Fruit fly (Drosophila melanogaster) whole organism, adult: Measurements from ENCODE around the gene CG11693.

Experiments
- CG11617 ChIP-seq: fragments of 200-800 bp; sonication (Bioruptor generic); optimal IDR thresholded peaks from 2 replicates; lab custom pipeline; 2017; ENCODE audit warnings: mild to moderate bottlenecking, missing biosample characterization, missing genetic modification reagents, missing genetic modification characterization
- CG12768 ChIP-seq: fragments of 200-800 bp; sonication (Bioruptor generic); optimal IDR thresholded peaks from 2 replicates; lab custom pipeline; 2017; ENCODE audit warnings: missing biosample characterization, missing genetic modification characterization, mild to moderate bottlenecking, moderate library complexity, missing genetic modification reagents
- CG14711 ChIP-seq: fragments of 200-800 bp; sonication (Bioruptor generic); optimal IDR thresholded peaks from 2 replicates; lab custom pipeline; 2018; ENCODE audit warnings: missing biosample characterization, mild to moderate bottlenecking, missing genetic modification characterization, moderate library complexity
- CG1620 ChIP-seq: fragments of 200-800 bp; sonication (Bioruptor generic); optimal IDR thresholded peaks from 2 replicates; lab custom pipeline; 2016; ENCODE audit warnings: missing biosample characterization, missing genetic modification characterization
- CG33017 ChIP-seq: fragments of 200-800 bp; sonication (Bioruptor generic); optimal IDR thresholded peaks from 2 replicates; lab custom pipeline; 2018; ENCODE audit warnings: missing biosample characterization, mild to moderate bottlenecking, missing genetic modification characterization, moderate library complexity
- CG5204 ChIP-seq: fragments of 200-800 bp; sonication (Bioruptor generic); optimal IDR thresholded peaks from 2 replicates; lab custom pipeline; 2016; ENCODE audit warnings: missing biosample characterization, missing genetic modification characterization
- CG7045 ChIP-seq: fragments of 200-800 bp; sonication (Bioruptor generic); optimal IDR thresholded peaks from 2 replicates; lab custom pipeline; 2017; ENCODE audit warnings: missing biosample characterization, mild to moderate bottlenecking, missing genetic modification characterization
- CG7101 ChIP-seq: fragments of 200-800 bp; sonication (Bioruptor generic); optimal IDR thresholded peaks from 2 replicates; lab custom pipeline; 2018; ENCODE audit warnings: missing biosample characterization, mild to moderate bottlenecking, missing genetic modification characterization, moderate library complexity
- Clk ChIP-seq: fragments of 200-800 bp; sonication (Bioruptor generic); optimal IDR thresholded peaks from 2 replicates; lab custom pipeline; 2017; ENCODE audit warnings: missing biosample characterization, missing genetic modification characterization
- Crg-1 ChIP-seq: fragments of 200-800 bp; sonication (Bioruptor generic); optimal IDR thresholded peaks from 2 replicates; lab custom pipeline; 2016; ENCODE audit warnings: missing biosample characterization, missing genetic modification characterization
- Hr96 ChIP-seq: fragments of 200-800 bp; sonication (Bioruptor generic); optimal IDR thresholded peaks from 2 replicates; lab custom pipeline; 2016; ENCODE audit warnings: missing biosample characterization, missing genetic modification characterization
- Mnt ChIP-seq: fragments of 200-800 bp; sonication (Bioruptor generic); optimal IDR thresholded peaks from 2 replicates; lab custom pipeline; 2016; ENCODE audit warnings: missing biosample characterization, mild to moderate bottlenecking, missing genetic modification characterization
- bab1 ChIP-seq: fragments of 200-800 bp; sonication (Bioruptor generic); optimal IDR thresholded peaks from 3 replicates; lab custom pipeline; 2019; ENCODE audit warnings: missing biosample characterization, mild to moderate bottlenecking, missing genetic modification characterization, moderate library complexity
- cic ChIP-seq: fragments of 200-800 bp; sonication (Bioruptor generic); optimal IDR thresholded peaks from 2 replicates; lab custom pipeline; 2017; ENCODE audit warnings: missing biosample characterization, mild to moderate bottlenecking, missing genetic modification characterization, moderate library complexity
- cnc ChIP-seq, 2 experiments: fragments of >200 bp; optimal IDR thresholded peaks; 2 replicates each; lab custom pipeline; 2017
- kay ChIP-seq: fragments of 200-800 bp; sonication (Bioruptor generic); peaks from one replicate; lab custom pipeline; 2016; ENCODE audit warnings: missing biosample characterization, missing genetic modification characterization, borderline replicate concordance
- ovo ChIP-seq: fragments of 200-800 bp; sonication (Bioruptor generic); optimal IDR thresholded peaks from 2 replicates; lab custom pipeline; 2016; ENCODE audit warnings: missing biosample characterization, missing genetic modification characterization
- pad ChIP-seq: fragments of 200-800 bp; sonication (Bioruptor generic); optimal IDR thresholded peaks from 3 replicates; lab custom pipeline; 2017; ENCODE audit warnings: missing biosample characterization, missing genetic modification characterization, mild to moderate bottlenecking, moderate library complexity, missing genetic modification reagents
- tj ChIP-seq: fragments of 200-800 bp; sonication (Bioruptor generic); optimal IDR thresholded peaks from 3 replicates; lab custom pipeline; 2017; ENCODE audit warnings: missing biosample characterization, mild to moderate bottlenecking, missing genetic modification characterization, moderate library complexity
- toe ChIP-seq: fragments of 200-800 bp; sonication (Bioruptor generic); optimal IDR thresholded peaks from 2 replicates; lab custom pipeline; 2016; ENCODE audit warnings: missing biosample characterization, missing genetic modification characterization

CG11693 gene

DNA sequence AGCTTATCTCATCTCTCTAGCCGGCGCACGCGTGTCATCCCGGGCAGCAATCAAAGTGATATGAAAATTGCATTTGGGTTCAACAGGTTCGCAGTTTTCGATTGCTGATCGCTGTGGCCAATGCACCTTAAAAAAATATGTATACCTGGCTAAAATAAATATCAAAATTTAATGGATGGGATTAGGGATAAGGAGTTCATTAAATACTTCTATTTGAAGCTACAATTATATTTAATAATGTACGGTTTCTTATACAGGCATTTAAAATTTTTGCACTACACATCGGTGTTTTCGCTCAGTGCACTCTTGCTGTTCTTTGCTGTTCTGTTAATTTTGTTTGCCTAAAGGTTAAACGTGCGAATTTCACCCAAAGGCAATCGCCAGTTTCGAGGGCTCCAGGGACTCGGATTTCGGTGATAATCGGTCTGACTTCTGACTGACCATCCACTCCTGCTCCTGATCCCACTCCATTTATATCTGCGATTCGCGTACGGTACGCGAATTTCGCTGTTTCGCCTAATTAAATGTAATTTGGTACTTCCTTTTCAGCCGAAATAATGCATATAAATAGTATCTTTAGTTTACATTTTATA lies 37.9 kb downstream of the CG11693 start:
- TF ChIP-seq CG7101 (tag; lab: Kevin White, UChicago) (no peak), pad (GFP tag; lab: Kevin White, UChicago) (no peak), Clk (no peak), CG14711 (tag; lab: Kevin White, UChicago) (no peak)

DNA sequence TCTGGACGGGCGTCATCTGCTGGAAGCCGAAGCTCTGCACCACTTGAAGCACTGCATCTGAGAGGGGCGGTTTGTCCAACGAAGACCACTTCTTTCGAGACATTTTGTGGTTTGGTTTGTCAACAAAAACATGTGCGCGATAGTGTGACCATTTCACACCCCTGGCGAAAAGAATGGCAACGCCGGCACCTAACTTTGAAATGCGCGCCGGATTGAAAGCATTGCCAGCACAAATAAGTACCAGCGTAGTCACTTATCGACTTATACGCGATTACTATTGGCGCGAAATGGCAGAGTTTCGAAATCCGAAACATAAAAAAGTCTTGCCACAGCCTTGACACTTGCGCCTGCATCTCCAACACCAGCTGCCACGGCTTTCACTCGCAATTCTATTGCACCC lies 40.8 kb downstream of the CG11693 start, which contains the start of gene CG9630:
TSS of gene CG9630 (minus strand) at position 157 of the 400 bp plus-strand sequence.
- TF ChIP-seq bab1 (peak; percentile 56), Mnt (peak; percentile 100), kay (GFP tag; lab: Kevin White, UChicago) (no peak), CG7101 (tag; lab: Kevin White, UChicago) (peak; percentile 4)

DNA sequence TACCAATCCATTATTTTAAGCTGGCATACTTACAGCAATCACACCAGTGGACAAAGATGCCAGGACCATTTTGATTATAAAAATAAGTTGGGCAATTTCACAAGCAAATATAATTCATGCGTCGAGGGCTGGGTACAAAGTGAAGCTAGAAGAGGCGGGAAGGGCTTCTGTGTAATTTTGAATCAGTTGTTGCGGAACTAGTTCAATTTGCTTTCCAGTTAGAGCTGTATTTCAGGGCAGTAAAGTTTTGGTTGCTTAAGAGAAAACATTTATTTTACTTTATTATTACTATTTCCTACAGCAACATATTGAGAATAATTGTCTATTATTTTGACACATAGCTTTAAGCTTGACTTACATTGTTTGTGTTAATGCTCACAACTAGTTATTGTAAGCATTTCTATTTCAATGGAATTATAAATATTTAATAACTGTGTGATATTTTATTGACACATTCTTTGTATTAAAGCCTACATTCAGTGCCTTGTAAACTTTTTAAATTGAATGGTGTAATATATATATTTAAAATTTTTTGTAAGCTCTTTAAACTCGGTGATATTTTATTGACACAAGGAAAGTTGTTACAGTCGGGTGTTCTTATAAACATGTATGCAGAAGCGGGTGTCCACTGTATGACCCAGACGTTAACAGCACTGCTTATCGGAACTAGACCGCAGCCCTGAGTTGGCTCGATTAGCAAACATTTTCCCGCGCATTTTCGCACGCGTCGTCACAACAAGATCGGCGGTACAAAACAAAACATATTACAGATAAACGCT lies 46.1 kb downstream of the CG11693 start, which contains the start of the genes RPA1 and Mcm2:
TSS of gene RPA1 (minus strand) at position 150 of the 779 bp plus-strand sequence.
TSS of gene Mcm2 (plus strand) at position 669 of the 779 bp plus-strand sequence.
- TF ChIP-seq ovo (GFP tag; lab: Kevin White, UChicago) (peak; percentile 64), cic (GFP tag; lab: Kevin White, UChicago) (no peak), CG14711 (tag; lab: Kevin White, UChicago) (peak; percentile 66), tj (GFP tag; lab: Kevin White, UChicago) (peak; percentile 53), Clk (no peak), bab1 (peak; percentile 51), CG12768 (peak; percentile 86), CG7101 (tag; lab: Kevin White, UChicago) (peak; percentile 77), pad (GFP tag; lab: Kevin White, UChicago) (peak; percentile 68), Crg-1 (GFP tag; lab: Kevin White, UChicago) (peak; percentile 44), toe (GFP tag; lab: Kevin White, UChicago) (peak; percentile 79), CG7045 (GFP tag; lab: Kevin White, UChicago) (peak; percentile 70), CG11617 (GFP tag; lab: Kevin White, UChicago) (peak; percentile 84), CG1620 (GFP tag; lab: Kevin White, UChicago) (peak; percentile 68), Hr96 (GFP tag; lab: Kevin White, UChicago) (peak; percentile 47), Mnt (peak; percentile 63), CG5204 (GFP tag; lab: Kevin White, UChicago) (peak; percentile 69), kay (GFP tag; lab: Kevin White, UChicago) (no peak), CG33017 (tag; lab: Kevin White, UChicago) (peak; percentile 73), cnc (optimal IDR thresholded peaks at IDR 0.05; lab: Kevin White, UChicago) (no peak)

DNA sequence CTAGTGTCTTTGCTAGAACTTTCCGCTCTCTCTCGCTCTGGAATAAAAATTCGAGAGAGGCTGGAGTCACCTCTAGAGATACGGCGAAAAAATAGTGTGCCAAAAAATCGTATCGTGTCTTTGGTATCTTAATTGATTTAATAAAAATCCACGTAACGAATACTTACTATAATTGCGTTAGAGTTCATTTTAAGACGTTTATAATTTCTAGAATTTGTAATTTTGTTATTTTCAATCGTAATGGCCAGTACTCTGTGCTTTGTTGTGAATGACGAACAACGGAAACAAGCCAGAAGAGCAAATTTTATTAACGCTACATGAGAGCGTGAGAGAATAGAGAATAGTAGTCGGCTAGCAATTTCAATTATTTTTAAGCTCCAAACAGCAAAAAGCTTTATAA lies 48.9 kb downstream of the CG11693 start:
- no peak for TF ChIP-seq Mnt
- TF ChIP-seq CG5204 (GFP tag; lab: Kevin White, UChicago) = no peak
- peak; percentile 8 for TF ChIP-seq ovo (GFP tag; lab: Kevin White, UChicago)
- TF ChIP-seq CG33017 (tag; lab: Kevin White, UChicago) = peak; percentile 4
- no peak for TF ChIP-seq pad (GFP tag; lab: Kevin White, UChicago)
- TF ChIP-seq CG12768 = no peak
- TF ChIP-seq kay (GFP tag; lab: Kevin White, UChicago) = peak; percentile 92
